Worm (Caenorhabditis elegans) whole organism, L4/young adult: ENCODE data around the gene sft-1.
A peak's percentile ranks its signal among the peaks of the same experiment; 100 is the strongest.

ENCODE experiments used
- W03F9.2 ChIP-seq: fragments of 150-350 bp; optimal IDR thresholded peaks from 2 replicates; lab custom pipeline; 2014; ENCODE audit warnings: missing biosample characterization, missing genetic modification characterization
- dao-5 ChIP-seq: sonication (generic microtip); optimal IDR thresholded peaks from 2 replicates; lab custom pipeline; 2016; ENCODE audit warnings: missing genotype, missing genetic modification characterization, moderate library complexity, missing compliant biosample characterization
- him-1 ChIP-seq: sonication (generic microtip); optimal IDR thresholded peaks from 2 replicates; lab custom pipeline; 2016; ENCODE audit warnings: missing genotype, missing genetic modification reagents, missing genetic modification characterization, missing compliant biosample characterization

Gene sft-1

ce11 chrIII:3067909-3068455 is 18.5 kb upstream of the sft-1 start, which contains the start of gene ubl-1:
ubl-1 (plus strand) TSS chrIII:3068310.
- TF ChIP-seq him-1 (tag; lab: Kevin White, UChicago), result peak; percentile 26
- peak; percentile 87 for TF ChIP-seq W03F9.2 (tag; lab: Kevin White, UChicago)
- no peak for TF ChIP-seq dao-5 (tag; lab: Kevin White, UChicago)

- no peak for TF ChIP-seq W03F9.2 (tag; lab: Kevin White, UChicago)
- no peak for TF ChIP-seq him-1 (tag; lab: Kevin White, UChicago)
- TF ChIP-seq dao-5 (tag; lab: Kevin White, UChicago), result no peak
Measured at ce11 chrIII:3069101-3069500, 17.4 kb upstream of the sft-1 start.

ce11 chrIII:3070026-3070573 is 16.4 kb upstream of the sft-1 start, which contains the start of gene H06I04.3:
H06I04.3 (plus strand) TSS chrIII:3070523.
- TF ChIP-seq W03F9.2 (tag; lab: Kevin White, UChicago) (no peak), him-1 (tag; lab: Kevin White, UChicago) (no peak), dao-5 (tag; lab: Kevin White, UChicago) (no peak)

DNA sequence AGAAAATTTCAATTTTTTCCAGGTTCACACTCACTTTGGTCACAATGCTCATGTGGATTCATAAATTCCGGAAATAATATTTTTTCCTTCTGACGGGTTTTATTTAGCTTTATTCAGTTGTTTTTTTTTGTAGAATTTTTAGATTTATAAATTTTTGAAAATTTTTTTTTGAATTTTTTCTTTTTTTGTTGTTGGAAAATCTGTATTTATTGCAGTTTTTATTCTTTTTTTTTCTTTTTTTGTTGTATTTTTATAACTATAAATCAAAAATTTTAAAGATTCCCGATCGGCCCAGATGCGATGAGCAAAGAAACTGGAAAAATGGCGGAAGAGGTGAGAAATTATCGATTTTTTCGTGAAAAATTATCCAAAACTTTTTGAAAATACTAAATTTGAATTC is 5.1 kb downstream of the sft-1 start, which contains the start of gene ccep-135:
Gene ccep-135, plus strand, starts transcription at position 301 of the 400 bp plus-strand sequence.
- TF ChIP-seq him-1 (tag; lab: Kevin White, UChicago) (no peak), W03F9.2 (tag; lab: Kevin White, UChicago) (no peak), dao-5 (tag; lab: Kevin White, UChicago) (no peak)

DNA sequence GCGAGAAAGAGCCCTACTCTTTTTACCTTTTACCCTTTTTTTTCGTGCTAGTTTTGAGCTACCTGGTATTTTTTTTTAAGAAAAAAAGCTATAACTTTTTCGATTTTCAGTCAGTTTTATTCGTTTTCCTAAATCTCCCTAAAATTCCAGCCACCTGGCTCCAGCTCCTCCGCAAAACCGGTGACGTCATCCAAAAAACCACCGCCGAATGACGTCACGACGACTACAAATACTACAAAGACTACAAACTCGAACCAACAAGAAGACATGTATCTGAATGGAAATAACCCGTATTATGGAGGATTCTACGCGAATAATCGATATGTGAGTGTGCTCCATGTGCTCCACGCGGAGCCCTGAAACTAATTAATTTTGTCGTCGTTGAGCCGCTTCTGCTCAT is 8.2 kb downstream of the sft-1 start:
- no peak for TF ChIP-seq dao-5 (tag; lab: Kevin White, UChicago)

DNA sequence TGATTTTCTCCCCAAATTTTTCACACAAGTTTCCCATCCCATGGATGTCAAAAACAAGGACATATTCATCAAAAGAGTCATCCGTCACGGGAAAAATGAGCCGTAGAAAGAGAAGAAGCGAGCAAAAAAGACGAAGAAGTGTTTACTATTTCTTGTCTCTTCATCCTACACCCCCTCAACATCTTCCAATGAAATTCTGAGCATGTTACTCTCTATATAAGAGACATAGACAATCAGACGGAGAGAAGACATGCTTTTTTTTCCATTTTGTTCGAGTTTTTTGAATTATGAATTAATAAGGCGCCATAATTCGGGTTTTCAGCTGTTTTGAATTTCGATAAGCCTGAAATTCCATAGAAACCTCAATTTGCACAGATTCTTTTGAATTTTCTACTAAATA is 9.6 kb downstream of the sft-1 start:
- TF ChIP-seq W03F9.2 (tag; lab: Kevin White, UChicago), result no peak
- no peak for TF ChIP-seq dao-5 (tag; lab: Kevin White, UChicago)
- no peak for TF ChIP-seq him-1 (tag; lab: Kevin White, UChicago)

DNA sequence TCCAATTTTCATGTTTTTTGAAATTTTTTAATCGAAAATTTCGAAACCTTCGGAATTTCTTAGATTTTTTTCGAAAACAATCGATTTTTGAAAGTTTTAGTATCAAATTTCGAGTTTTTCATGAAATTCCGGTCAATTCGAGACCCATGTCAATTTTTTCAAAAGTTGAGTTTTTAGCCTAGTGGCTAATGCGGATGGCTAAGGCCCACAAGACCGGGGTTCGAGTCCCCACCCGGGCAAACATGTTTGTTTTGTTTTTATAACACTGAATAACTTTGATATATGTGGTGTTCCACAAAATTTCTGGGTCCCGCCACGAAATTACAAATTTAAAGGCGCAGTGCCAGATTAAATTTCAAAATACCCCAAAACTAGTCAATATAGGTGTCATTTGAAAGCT is 12.9 kb downstream of the sft-1 start:
- TF ChIP-seq W03F9.2 (tag; lab: Kevin White, UChicago), result no peak

DNA sequence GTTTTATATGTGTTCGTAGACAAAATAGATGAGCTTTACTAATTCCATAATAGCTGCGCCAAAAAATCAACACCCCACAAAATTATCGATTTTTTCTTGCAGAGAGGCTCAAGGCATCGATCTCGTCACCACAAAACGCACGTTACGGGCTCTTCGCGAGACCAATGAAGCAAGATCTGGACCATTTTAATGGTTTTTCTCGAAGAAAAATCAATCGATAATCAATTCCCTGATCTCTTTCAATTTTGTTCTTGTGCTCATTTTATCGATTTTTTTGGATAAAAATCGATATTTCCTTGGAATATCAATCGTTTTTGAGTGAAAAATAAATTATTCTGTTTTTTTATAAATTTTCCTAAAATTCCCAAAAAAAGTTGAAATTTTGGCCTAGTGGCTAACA is 13.7 kb downstream of the sft-1 start:
- TF ChIP-seq dao-5 (tag; lab: Kevin White, UChicago) (no peak), him-1 (tag; lab: Kevin White, UChicago) (no peak), W03F9.2 (tag; lab: Kevin White, UChicago) (no peak)

- TF ChIP-seq dao-5 (tag; lab: Kevin White, UChicago) (no peak), W03F9.2 (tag; lab: Kevin White, UChicago) (no peak), him-1 (tag; lab: Kevin White, UChicago) (no peak)
Measured at ce11 chrIII:3100593-3101270, 14.3 kb downstream of the sft-1 start.

ce11 chrIII:3103905-3104360 is 17.5 kb downstream of the sft-1 start, which contains the start of gene Y53G8B.2:
Y53G8B.2 (minus strand) TSS chrIII:3103955.
- TF ChIP-seq W03F9.2 (tag; lab: Kevin White, UChicago), result no peak

- TF ChIP-seq him-1 (tag; lab: Kevin White, UChicago) (no peak), W03F9.2 (tag; lab: Kevin White, UChicago) (no peak), dao-5 (tag; lab: Kevin White, UChicago) (no peak)
Measured at ce11 chrIII:3104536-3104935, 18.1 kb downstream of the sft-1 start.

DNA sequence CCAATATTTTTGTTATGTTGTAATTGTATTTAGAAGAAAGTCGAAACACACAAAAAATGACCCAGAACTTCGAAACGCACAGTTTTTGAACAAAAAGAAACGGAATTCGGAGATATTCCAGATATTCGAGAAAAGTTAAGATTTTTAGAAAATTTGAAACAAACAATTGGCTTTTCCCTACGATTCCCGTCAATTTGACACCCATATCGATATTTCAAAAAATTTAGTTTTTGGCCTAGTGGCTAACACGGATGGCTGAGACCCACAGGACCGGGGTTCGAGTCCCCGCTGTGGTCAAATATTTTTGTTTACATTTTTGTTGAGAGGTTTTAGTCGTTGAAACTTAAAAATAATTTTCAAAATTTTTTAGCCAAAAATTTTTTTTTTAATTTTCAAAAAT is 18.7 kb downstream of the sft-1 start:
- TF ChIP-seq him-1 (tag; lab: Kevin White, UChicago) (no peak), W03F9.2 (tag; lab: Kevin White, UChicago) (no peak), dao-5 (tag; lab: Kevin White, UChicago) (no peak)

DNA sequence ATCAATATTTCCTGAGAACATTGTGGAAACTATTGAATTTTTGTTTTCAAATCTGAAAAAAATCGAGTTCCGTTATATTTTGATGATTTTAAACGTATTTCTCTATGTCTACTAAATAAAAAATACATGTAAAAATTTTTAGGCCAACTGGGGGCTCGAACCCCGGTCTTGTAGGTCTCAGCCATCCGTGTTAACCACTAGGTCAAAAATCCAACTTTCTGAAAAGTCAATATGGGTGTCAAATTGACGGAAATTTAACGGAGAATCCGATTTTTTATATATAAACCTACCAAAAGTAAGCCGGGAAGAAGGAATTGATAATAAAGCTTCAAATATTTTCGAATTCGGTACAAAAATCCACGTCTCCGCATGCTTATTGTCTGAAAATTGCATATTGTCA is 19.8 kb downstream of the sft-1 start:
- TF ChIP-seq him-1 (tag; lab: Kevin White, UChicago) (no peak), dao-5 (tag; lab: Kevin White, UChicago) (no peak), W03F9.2 (tag; lab: Kevin White, UChicago) (no peak)

- TF ChIP-seq him-1 (tag; lab: Kevin White, UChicago), result no peak
Measured at ce11 chrIII:3107530-3107929, 21.1 kb downstream of the sft-1 start.
